Worm (Caenorhabditis elegans) whole organism, L1 larva: ENCODE measurements around the gene Y48E1C.4.

Source experiments
- C04F5.9 ChIP-seq: sonication (generic microtip); optimal IDR thresholded peaks from 2 replicates; lab custom pipeline; 2016; ENCODE audit warnings: missing genetic modification characterization, missing compliant biosample characterization
- C16A3.4 ChIP-seq: fragments of 150-350 bp; optimal IDR thresholded peaks from 2 replicates; lab custom pipeline; 2014; ENCODE audit warnings: missing biosample characterization, missing genetic modification characterization
- C34B4.2 ChIP-seq: sonication (generic microtip); optimal IDR thresholded peaks from 2 replicates; lab custom pipeline; 2017; ENCODE audit warnings: mild to moderate bottlenecking, missing genetic modification characterization, missing compliant biosample characterization
- Y116A8C.19 ChIP-seq: sonication (generic microtip); optimal IDR thresholded peaks from 2 replicates; lab custom pipeline; 2016; ENCODE audit warnings: missing compliant biosample characterization, missing genetic modification characterization, borderline replicate concordance
- alr-1 ChIP-seq: fragments of 200-800 bp; sonication (Bioruptor generic); optimal IDR thresholded peaks from 2 replicates; lab custom pipeline; 2018; ENCODE audit warnings: borderline replicate concordance, mild to moderate bottlenecking, missing genetic modification characterization, missing compliant biosample characterization
- aly-2 ChIP-seq: fragments of 150-350 bp; optimal IDR thresholded peaks from 2 replicates; lab custom pipeline; 2014; ENCODE audit warnings: missing biosample characterization, missing genetic modification characterization
- ceh-8 ChIP-seq: fragments of 200-800 bp; sonication (Bioruptor generic); optimal IDR thresholded peaks from 2 replicates; lab custom pipeline; 2018; ENCODE audit warnings: mild to moderate bottlenecking, missing genetic modification characterization, moderate library complexity, missing compliant biosample characterization
- ceh-82 ChIP-seq, 3 experiments: fragments of 150-350 bp in 1 of 3; sonication (generic microtip) in 2 of 3; optimal IDR thresholded peaks; 2 replicates each; lab custom pipeline; 2014 to 2017; ENCODE audit warnings: missing biosample characterization in 3 of 3, missing genetic modification characterization in 3 of 3
- ceh-88 ChIP-seq: fragments of 200-800 bp; sonication (Bioruptor generic); IDR thresholded peaks from 2 replicates; pipeline ENCODE4 v1.3.6; 2022; ENCODE audit warnings: missing genetic modification characterization, missing compliant biosample characterization
- dpl-1 ChIP-seq, 3 experiments: fragments of 150-350 bp in 2 of 3; sonication (generic microtip) in 1 of 3; optimal IDR thresholded peaks; 2 replicates each; lab custom pipeline; 2014 to 2017; ENCODE audit warnings: missing biosample characterization in 3 of 3, missing genetic modification characterization in 3 of 3, missing genetic modification reagents in 3 of 3
- dsc-1 ChIP-seq: sonication (generic microtip); optimal IDR thresholded peaks from 2 replicates; lab custom pipeline; 2016; ENCODE audit warnings: mild to moderate bottlenecking, missing genetic modification characterization, missing compliant biosample characterization
- efl-1 ChIP-seq, 4 experiments: fragments of 150-350 bp; optimal IDR thresholded peaks in 3 of 4; peaks in 1 of 4; 1 replicate in 1 of 4; 2 replicates in 3 of 4; lab custom pipeline; 2014; ENCODE audit warnings: missing biosample characterization in 2 of 4, missing genetic modification characterization in 2 of 4, missing genetic modification reagents in 2 of 4
- efl-3 ChIP-seq: fragments of 200-800 bp; sonication (Bioruptor generic); optimal IDR thresholded peaks from 2 replicates; lab custom pipeline; 2018; ENCODE audit warnings: mild to moderate bottlenecking, missing genetic modification characterization, missing compliant biosample characterization
- egl-13 ChIP-seq: sonication (generic microtip); optimal IDR thresholded peaks from 2 replicates; lab custom pipeline; 2016; ENCODE audit warnings: missing genotype, missing genetic modification reagents, missing genetic modification characterization, missing compliant biosample characterization
- egl-27 ChIP-seq, 2 experiments: fragments of 150-350 bp in 1 of 2; sonication (generic microtip); optimal IDR thresholded peaks; 3 replicates each; lab custom pipeline; 2017 to 2018; ENCODE audit warnings: missing biosample characterization in 2 of 2, missing genetic modification characterization in 2 of 2, missing genetic modification reagents in 2 of 2
- elt-2 ChIP-seq: sonication (generic microtip); optimal IDR thresholded peaks from 2 replicates; lab custom pipeline; 2016; ENCODE audit warnings: missing genetic modification characterization, mild to moderate bottlenecking, inconsistent platforms, missing compliant biosample characterization, missing genetic modification reagents
- elt-3 ChIP-seq, 6 experiments: fragments of 150-350 bp in 1 of 6; sonication (generic microtip); optimal IDR thresholded peaks; 2 replicates each; lab custom pipeline; 2017 to 2018; ENCODE audit warnings: missing biosample characterization in 6 of 6, missing genetic modification characterization in 6 of 6, inconsistent platforms in 1 of 6
- fkh-8 ChIP-seq: sonication (generic microtip); optimal IDR thresholded peaks from 2 replicates; lab custom pipeline; 2016; ENCODE audit warnings: mild to moderate bottlenecking, missing genetic modification characterization, missing compliant biosample characterization
- grh-1 ChIP-seq: fragments of 200-800 bp; sonication (Bioruptor generic); IDR thresholded peaks from 2 replicates; pipeline ENCODE4 v1.3.6; 2022; ENCODE audit warnings: missing genetic modification reagents, missing genetic modification characterization, missing compliant biosample characterization
- hlh-4 ChIP-seq: sonication (generic microtip); optimal IDR thresholded peaks from 2 replicates; lab custom pipeline; 2016; ENCODE audit warnings: mild to moderate bottlenecking, missing genetic modification characterization, missing compliant biosample characterization
- irx-1 ChIP-seq: sonication (generic microtip); optimal IDR thresholded peaks from 2 replicates; lab custom pipeline; 2016; ENCODE audit warnings: missing genetic modification characterization, missing compliant biosample characterization
- isw-1 ChIP-seq: fragments of 200-800 bp; sonication (Bioruptor generic); IDR thresholded peaks from 2 replicates; pipeline ENCODE4 v1.3.6; 2022; ENCODE audit warnings: missing genetic modification characterization, missing compliant biosample characterization
- lin-35 ChIP-seq, 2 experiments: fragments of 150-350 bp; optimal IDR thresholded peaks; 2 replicates each; lab custom pipeline; 2014; ENCODE audit warnings: missing biosample characterization in 2 of 2, missing genetic modification characterization in 2 of 2, missing genetic modification reagents in 2 of 2
- lir-3 ChIP-seq: sonication (generic microtip); optimal IDR thresholded peaks from 2 replicates; lab custom pipeline; 2016; ENCODE audit warnings: mild to moderate bottlenecking, missing genetic modification characterization, moderate library complexity, missing compliant biosample characterization; ENCODE audit not compliant: poor library complexity
- mab-9 ChIP-seq: fragments of 200-800 bp; sonication (Bioruptor generic); IDR thresholded peaks from 2 replicates; pipeline ENCODE4 v1.3.6; 2022; ENCODE audit warnings: missing genetic modification reagents, missing genetic modification characterization, missing compliant biosample characterization
- mdl-1 ChIP-seq, 2 experiments: fragments of 150-350 bp; optimal IDR thresholded peaks; 2 replicates each; lab custom pipeline; 2014 to 2017; ENCODE audit warnings: missing biosample characterization in 2 of 2, missing genetic modification characterization in 2 of 2, inconsistent platforms in 1 of 2
- mef-2 ChIP-seq: fragments of 150-350 bp; optimal IDR thresholded peaks from 2 replicates; lab custom pipeline; 2014; ENCODE audit warnings: missing biosample characterization, missing genetic modification characterization
- nhr-19 ChIP-seq: fragments of 200-800 bp; sonication (Bioruptor generic); conservative IDR thresholded peaks from 2 replicates; pipeline ENCODE4 v1.3.6; 2022; ENCODE audit warnings: missing genetic modification characterization, missing compliant biosample characterization
- nhr-20 ChIP-seq: sonication (generic microtip); optimal IDR thresholded peaks from 2 replicates; lab custom pipeline; 2016; ENCODE audit warnings: mild to moderate bottlenecking, missing genetic modification characterization, missing compliant biosample characterization
- nhr-71 ChIP-seq: sonication (generic microtip); optimal IDR thresholded peaks from 2 replicates; lab custom pipeline; 2016; ENCODE audit warnings: mild to moderate bottlenecking, missing genetic modification characterization, moderate library complexity, missing compliant biosample characterization
- nhr-85 ChIP-seq: sonication (generic microtip); peaks from one replicate; lab custom pipeline; 2016; ENCODE audit warnings: missing genetic modification characterization, inconsistent platforms, missing compliant biosample characterization
- nhr-90 ChIP-seq: sonication (generic microtip); optimal IDR thresholded peaks from 2 replicates; lab custom pipeline; 2016; ENCODE audit warnings: mild to moderate bottlenecking, missing genetic modification characterization, missing compliant biosample characterization; ENCODE audit not compliant: poor library complexity
- pqm-1 ChIP-seq: sonication (generic microtip); optimal IDR thresholded peaks from 3 replicates; lab custom pipeline; 2017; ENCODE audit warnings: missing biosample characterization, missing genetic modification characterization
- snu-23 ChIP-seq: sonication (generic microtip); optimal IDR thresholded peaks from 2 replicates; lab custom pipeline; 2016; ENCODE audit warnings: missing genetic modification characterization, missing compliant biosample characterization
- sptf-1 ChIP-seq: fragments of 150-350 bp; optimal IDR thresholded peaks from 2 replicates; lab custom pipeline; 2014; ENCODE audit warnings: missing biosample characterization, missing genetic modification characterization
- swsn-7 ChIP-seq: sonication (generic microtip); optimal IDR thresholded peaks from 2 replicates; lab custom pipeline; 2016; ENCODE audit warnings: missing genetic modification characterization, missing compliant biosample characterization
- tbx-2 ChIP-seq: sonication (generic microtip); optimal IDR thresholded peaks from 2 replicates; lab custom pipeline; 2016; ENCODE audit warnings: missing genetic modification characterization, missing compliant biosample characterization
- tlp-1 ChIP-seq: fragments of 150-350 bp; optimal IDR thresholded peaks from 2 replicates; lab custom pipeline; 2014; ENCODE audit warnings: missing biosample characterization, missing genetic modification characterization
- unc-130 ChIP-seq: fragments of 150-350 bp; optimal IDR thresholded peaks from 2 replicates; lab custom pipeline; 2017; ENCODE audit warnings: missing biosample characterization, missing genetic modification characterization, inconsistent platforms
- unc-62 ChIP-seq: fragments of 150-350 bp; optimal IDR thresholded peaks from 2 replicates; lab custom pipeline; 2014; ENCODE audit warnings: missing biosample characterization, missing genetic modification reagents, missing genetic modification characterization
- unc-86 ChIP-seq: sonication (generic microtip); optimal IDR thresholded peaks from 2 replicates; lab custom pipeline; 2016; ENCODE audit warnings: missing genetic modification characterization, missing compliant biosample characterization
- unc-98 ChIP-seq: fragments of 200-800 bp; sonication (Bioruptor generic); IDR thresholded peaks from 2 replicates; pipeline ENCODE4 v1.3.6; 2022; ENCODE audit warnings: missing genetic modification characterization, missing compliant biosample characterization
- vab-15 ChIP-seq: sonication (generic microtip); optimal IDR thresholded peaks from 2 replicates; lab custom pipeline; 2017; ENCODE audit warnings: missing genotype, mild to moderate bottlenecking, missing genetic modification characterization, missing compliant biosample characterization
- zag-1 ChIP-seq: fragments of 150-350 bp; optimal IDR thresholded peaks from 2 replicates; lab custom pipeline; 2014; ENCODE audit warnings: missing biosample characterization, missing genetic modification characterization
- zip-4 ChIP-seq: fragments of 200-800 bp; sonication (Bioruptor generic); optimal IDR thresholded peaks from 2 replicates; lab custom pipeline; 2018; ENCODE audit warnings: mild to moderate bottlenecking, missing genetic modification characterization, moderate library complexity, missing compliant biosample characterization
- ztf-11 ChIP-seq, 2 experiments: sonication (generic microtip); optimal IDR thresholded peaks; 2 replicates each; lab custom pipeline; 2016 to 2017; ENCODE audit warnings: missing genetic modification characterization in 2 of 2, missing biosample characterization in 1 of 2, missing compliant biosample characterization in 1 of 2

Gene Y48E1C.4

ce11 chrII:13454839-13455238 is 18.2 kb upstream of the Y48E1C.4 start:
- no peak for TF ChIP-seq unc-130

- TF ChIP-seq swsn-7 (tag; lab: Kevin White, UChicago) (no peak), vab-15 (no peak), elt-2 (tag; lab: Kevin White, UChicago) (no peak), fkh-8 (tag; lab: Kevin White, UChicago) (no peak), lir-3 (tag; lab: Kevin White, UChicago) (no peak), unc-86 (tag; lab: Kevin White, UChicago) (no peak), unc-98 (GFP tag; lab: Robert Waterston, UW) (no peak), C34B4.2 (tag; lab: Kevin White, UChicago) (no peak), lin-35 (GFP tag; optimal IDR thresholded peaks at IDR 0.05; lab: Kevin White, UChicago) (no peak), mab-9 (GFP tag; lab: Robert Waterston, UW) (no peak), ceh-88 (GFP tag; lab: Robert Waterston, UW) (no peak), unc-62 (GFP tag; lab: Kevin White, UChicago) (no peak)
Measured at ce11 chrII:13451321-13451720, 14.7 kb upstream of the Y48E1C.4 start.

ce11 chrII:13447668-13448067 is 11.0 kb upstream of the Y48E1C.4 start:
- peak; percentile 1 for TF ChIP-seq elt-2 (tag; lab: Kevin White, UChicago)
- peak; percentile 90 for TF ChIP-seq snu-23
- no peak for TF ChIP-seq efl-3 (GFP tag; lab: Kevin White, UChicago)
- no peak for TF ChIP-seq tlp-1 (tag; lab: Kevin White, UChicago)
- TF ChIP-seq fkh-8 (tag; lab: Kevin White, UChicago): peak; percentile 97
- TF ChIP-seq nhr-20 (tag; lab: Kevin White, UChicago): peak; percentile 91
- no peak for TF ChIP-seq egl-13 (tag; lab: Kevin White, UChicago)
- TF ChIP-seq vab-15: no peak
- TF ChIP-seq C04F5.9 (tag; lab: Kevin White, UChicago): peak; percentile 6
- peak; percentile 85 to 88 for TF ChIP-seq efl-1 (optimal IDR thresholded peaks at IDR 0.05; lab: Kevin White, UChicago)
- peak; percentile 78 to 97 for TF ChIP-seq efl-1 (GFP tag; optimal IDR thresholded peaks at IDR 0.05 in 1 of 2; lab: Kevin White, UChicago)
- TF ChIP-seq ceh-8: no peak
- TF ChIP-seq lir-3 (tag; lab: Kevin White, UChicago): no peak
- peak; percentile 77 to 83 (median 79) for TF ChIP-seq dpl-1 (GFP tag; optimal IDR thresholded peaks at IDR 0.05; lab: Kevin White, UChicago)
- peak; percentile 80 for TF ChIP-seq tbx-2
- TF ChIP-seq ceh-82 (tag; optimal IDR thresholded peaks at IDR 0.05; lab: Kevin White, UChicago): peak; percentile 33 to 90 (median 62)
- peak; percentile 89 for TF ChIP-seq C16A3.4 (tag; lab: Kevin White, UChicago)
- TF ChIP-seq egl-27 (tag; optimal IDR thresholded peaks at IDR 0.05; lab: Kevin White, UChicago): no peak
- TF ChIP-seq irx-1: peak; percentile 65
- TF ChIP-seq nhr-85: peak; percentile 86
- TF ChIP-seq grh-1 (GFP tag; lab: Robert Waterston, UW): peak; percentile 42; the same call in 1 of the 2 replicates
- no peak for TF ChIP-seq Y116A8C.19 (tag; lab: Kevin White, UChicago)
- TF ChIP-seq isw-1 (GFP tag; lab: Robert Waterston, UW): peak; percentile 49
- no peak for TF ChIP-seq mab-9 (GFP tag; lab: Robert Waterston, UW)
- TF ChIP-seq pqm-1 (tag; lab: Kevin White, UChicago): no peak
- TF ChIP-seq nhr-71: peak; percentile 95
- TF ChIP-seq zip-4: no peak
- peak; percentile 82 for TF ChIP-seq swsn-7 (tag; lab: Kevin White, UChicago)
- peak; percentile 36 for TF ChIP-seq mef-2 (tag; lab: Kevin White, UChicago)
- peak; percentile 72 for TF ChIP-seq dsc-1 (tag; lab: Kevin White, UChicago)
- no peak for TF ChIP-seq alr-1 (tag; lab: Kevin White, UChicago)
- TF ChIP-seq nhr-90 (tag; lab: Kevin White, UChicago): peak; percentile 64
- no peak for TF ChIP-seq zag-1
- TF ChIP-seq unc-98 (GFP tag; lab: Robert Waterston, UW): no peak
- no peak for TF ChIP-seq ztf-11 (tag; optimal IDR thresholded peaks at IDR 0.05; lab: Kevin White, UChicago)
- TF ChIP-seq aly-2 (tag; lab: Kevin White, UChicago): no peak
- TF ChIP-seq unc-86 (tag; lab: Kevin White, UChicago): peak; percentile 83
- no peak for TF ChIP-seq hlh-4
- no peak for TF ChIP-seq sptf-1 (tag; lab: Kevin White, UChicago)
- TF ChIP-seq mdl-1 (tag; optimal IDR thresholded peaks at IDR 0.05; lab: Kevin White, UChicago): peak in 1 of 2 experiments; percentile 92
- TF ChIP-seq nhr-19 (GFP tag; lab: Robert Waterston, UW): peak; percentile 86
- peak in 2 of 6 experiments; percentile 67 to 80 for TF ChIP-seq elt-3 (tag; optimal IDR thresholded peaks at IDR 0.05; lab: Kevin White, UChicago)
